Worm (Caenorhabditis elegans): Measurements from ENCODE around the gene Y43F8B.28.

Gene Y43F8B.28

DNA sequence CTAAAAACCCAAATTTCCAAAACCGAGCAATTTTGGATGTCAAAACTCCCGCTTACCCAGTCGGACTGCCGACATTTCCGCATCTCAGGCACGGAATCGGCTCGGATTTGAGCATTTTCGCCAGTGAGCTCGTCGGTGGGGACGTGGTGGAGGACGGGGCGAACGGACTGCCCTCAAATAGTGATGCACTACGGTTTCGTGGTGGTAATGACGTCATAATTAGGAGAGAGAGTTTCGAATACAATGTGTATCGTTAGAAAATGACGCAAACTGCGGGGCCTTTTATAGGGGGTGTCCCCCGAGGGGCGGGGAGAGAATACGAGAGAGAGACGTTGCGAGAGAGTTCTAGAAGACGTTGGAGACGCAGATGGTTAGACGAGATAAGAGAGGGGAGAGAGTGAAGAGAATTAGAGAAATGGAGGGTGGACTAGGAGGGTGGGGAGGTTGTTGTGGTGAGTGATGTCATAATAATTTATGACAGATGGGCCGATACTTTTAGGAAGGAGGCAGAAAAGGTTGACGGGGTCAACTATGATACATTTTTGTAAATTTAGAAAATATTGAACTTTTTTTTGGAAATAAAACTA is 37.5 kb downstream of the Y43F8B.28 start (continued):
- TF ChIP-seq lin-11 (tag; optimal IDR thresholded peaks at IDR 0.05): peak; percentile 52
- TF ChIP-seq aly-2 (tag; optimal IDR thresholded peaks at IDR 0.05): no peak
- TF ChIP-seq ceh-16 (tag; optimal IDR thresholded peaks at IDR 0.05): peak; percentile 47
- TF ChIP-seq ztf-11 (tag; optimal IDR thresholded peaks at IDR 0.05): no peak
- no peak for TF ChIP-seq mbf-1 (tag; optimal IDR thresholded peaks at IDR 0.05)
- TF ChIP-seq F13H6.1 (tag; optimal IDR thresholded peaks at IDR 0.05): peak; percentile 88
- TF ChIP-seq nhr-10 (tag; optimal IDR thresholded peaks at IDR 0.05): peak; percentile 71
- peak; percentile 47 for TF ChIP-seq nhr-237 (tag; optimal IDR thresholded peaks at IDR 0.05)
- TF ChIP-seq elt-3 (tag; optimal IDR thresholded peaks at IDR 0.05): no peak
- TF ChIP-seq nhr-11 (tag; optimal IDR thresholded peaks at IDR 0.05): no peak
- TF ChIP-seq nhr-21 (tag; optimal IDR thresholded peaks at IDR 0.05): peak; percentile 92
- TF ChIP-seq nhr-6 (tag; optimal IDR thresholded peaks at IDR 0.05): peak; percentile 88
- peak; percentile 75 for TF ChIP-seq C34F6.9 (tag; optimal IDR thresholded peaks at IDR 0.05)
- TF ChIP-seq ztf-1 (GFP tag; conservative IDR thresholded peaks at IDR 0.05): no peak
- TF ChIP-seq fos-1 (tag; optimal IDR thresholded peaks at IDR 0.05): peak; percentile 79
- no peak for TF ChIP-seq nhr-77 (tag; optimal IDR thresholded peaks at IDR 0.05)
- TF ChIP-seq dmd-4 (tag; optimal IDR thresholded peaks at IDR 0.05): no peak
- no peak for TF ChIP-seq nhr-12 (tag; optimal IDR thresholded peaks at IDR 0.05)

DNA sequence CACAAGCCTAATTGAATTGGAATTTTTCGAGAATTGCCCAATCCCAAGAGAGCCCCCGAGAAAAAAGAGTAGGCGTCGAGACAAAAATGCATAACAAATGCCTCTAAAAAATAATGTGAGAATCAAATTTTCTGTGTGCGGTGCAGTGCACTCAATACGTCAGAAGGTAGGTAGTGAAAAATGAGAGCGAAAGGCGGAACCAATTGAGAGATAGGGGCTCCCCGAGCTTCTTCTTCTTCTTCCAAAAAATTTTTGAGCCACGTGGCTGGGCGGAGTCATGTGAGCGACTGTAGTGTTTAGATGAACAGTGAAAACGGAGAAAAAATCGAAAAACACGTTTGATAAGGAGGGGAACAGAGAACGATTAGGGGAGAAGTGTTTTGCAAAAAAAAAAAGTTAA is 39.5 kb downstream of the Y43F8B.28 start:
- TF ChIP-seq nhr-12 (tag; optimal IDR thresholded peaks at IDR 0.05) (no peak), peb-1 (tag; optimal IDR thresholded peaks at IDR 0.05) (no peak), C34F6.9 (tag; optimal IDR thresholded peaks at IDR 0.05) (no peak), elt-1 (tag; optimal IDR thresholded peaks at IDR 0.05) (no peak), nhr-6 (tag; optimal IDR thresholded peaks at IDR 0.05) (no peak), nhr-25 (tag; optimal IDR thresholded peaks at IDR 0.05) (no peak), unc-62 (GFP tag; optimal IDR thresholded peaks at IDR 0.05) (no peak), sma-9 (GFP tag; optimal IDR thresholded peaks at IDR 0.05) (peak; percentile 66), sma-9 (tag; optimal IDR thresholded peaks at IDR 0.05) (no peak), fos-1 (tag; optimal IDR thresholded peaks at IDR 0.05) (peak; percentile 6), mdl-1 (tag; optimal IDR thresholded peaks at IDR 0.05) (peak in 1 of 2 experiments; percentile 33), dmd-4 (tag; optimal IDR thresholded peaks at IDR 0.05) (no peak), gmeb-1 (tag; optimal IDR thresholded peaks at IDR 0.05) (no peak), sem-4 (tag; optimal IDR thresholded peaks at IDR 0.05) (no peak), mab-5 (tag; optimal IDR thresholded peaks at IDR 0.05) (no peak), crh-2 (tag; optimal IDR thresholded peaks at IDR 0.05) (peak; percentile 82), F13H6.1 (tag; optimal IDR thresholded peaks at IDR 0.05) (peak; percentile 4), nhr-237 (tag; optimal IDR thresholded peaks at IDR 0.05) (no peak), lsy-2 (tag; optimal IDR thresholded peaks at IDR 0.05) (peak in 1 of 2 experiments; percentile 34)

DNA sequence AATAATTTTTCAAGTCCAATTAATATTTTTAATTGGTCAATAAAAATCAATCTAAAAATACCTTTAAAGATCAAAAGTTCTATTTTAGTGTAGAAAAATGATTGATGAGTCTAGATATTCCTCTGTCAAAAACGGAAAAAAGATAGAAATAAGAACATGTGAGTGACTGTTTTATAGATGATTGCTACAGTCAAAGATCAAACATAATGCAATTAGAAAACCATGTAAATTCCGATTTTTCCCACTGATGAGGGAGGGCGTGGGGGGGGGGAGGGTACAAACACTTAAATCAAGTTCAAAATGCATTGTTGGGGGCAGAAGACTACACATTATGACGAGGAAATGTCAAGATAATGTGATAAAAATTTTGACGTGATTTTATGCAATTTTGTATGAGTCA is 41.1 kb downstream of the Y43F8B.28 start:
- no peak for TF ChIP-seq zag-1 (tag; optimal IDR thresholded peaks at IDR 0.05)
- no peak for TF ChIP-seq nhr-77 (tag; optimal IDR thresholded peaks at IDR 0.05)
- no peak for TF ChIP-seq ztf-11 (tag; optimal IDR thresholded peaks at IDR 0.05)
- TF ChIP-seq nhr-25 (tag; optimal IDR thresholded peaks at IDR 0.05): peak; percentile 65
- TF ChIP-seq nhr-21 (tag; optimal IDR thresholded peaks at IDR 0.05): no peak
- TF ChIP-seq mbf-1 (tag; optimal IDR thresholded peaks at IDR 0.05): no peak
- no peak for TF ChIP-seq unc-62 (GFP tag; optimal IDR thresholded peaks at IDR 0.05)
- peak; percentile 9 for TF ChIP-seq sma-9 (GFP tag; optimal IDR thresholded peaks at IDR 0.05)
- TF ChIP-seq sma-9 (tag; optimal IDR thresholded peaks at IDR 0.05): no peak
- no peak for TF ChIP-seq elt-1 (tag; optimal IDR thresholded peaks at IDR 0.05)
- TF ChIP-seq lin-11 (tag; optimal IDR thresholded peaks at IDR 0.05): no peak
- TF ChIP-seq sem-4 (tag; optimal IDR thresholded peaks at IDR 0.05): no peak
- peak; percentile 26 for TF ChIP-seq blmp-1 (tag; optimal IDR thresholded peaks at IDR 0.05; ENCODE audit: insufficient read depth)

DNA sequence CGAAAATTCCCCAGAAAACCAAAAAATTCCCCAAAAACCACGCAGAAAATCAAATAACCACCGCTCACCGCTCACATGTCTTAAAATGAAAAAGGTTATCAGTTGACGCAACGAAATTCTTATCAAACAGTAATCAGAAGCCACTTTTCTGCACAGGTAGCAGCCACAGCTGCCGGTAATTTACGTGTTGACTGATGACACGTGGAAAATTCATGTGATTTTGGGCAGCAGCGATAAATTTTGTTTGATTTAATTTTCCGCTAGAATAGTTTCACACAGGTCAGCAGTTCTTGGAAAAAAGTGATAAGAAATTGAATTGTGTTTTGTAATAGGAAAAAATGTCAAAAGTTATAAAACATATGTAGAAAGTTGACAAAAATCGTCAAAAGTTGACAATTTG is 42.4 kb downstream of the Y43F8B.28 start:
- TF ChIP-seq fos-1 (tag; optimal IDR thresholded peaks at IDR 0.05) (peak; percentile 95), gmeb-1 (tag; optimal IDR thresholded peaks at IDR 0.05) (peak; percentile 66), lin-13 (GFP tag; optimal IDR thresholded peaks at IDR 0.05) (no peak), nhr-25 (tag; optimal IDR thresholded peaks at IDR 0.05) (peak; percentile 57), blmp-1 (tag; optimal IDR thresholded peaks at IDR 0.05; ENCODE audit: insufficient read depth) (peak; percentile 16), F13H6.1 (tag; optimal IDR thresholded peaks at IDR 0.05) (peak; percentile 60), nhr-12 (tag; optimal IDR thresholded peaks at IDR 0.05) (no peak), elt-1 (tag; optimal IDR thresholded peaks at IDR 0.05) (no peak), mdl-1 (tag; optimal IDR thresholded peaks at IDR 0.05) (peak in 1 of 2 experiments; percentile 33), crh-2 (tag; optimal IDR thresholded peaks at IDR 0.05) (peak; percentile 98), ZK546.5 (tag; optimal IDR thresholded peaks at IDR 0.05) (no peak), egl-27 (tag; optimal IDR thresholded peaks at IDR 0.05) (peak; percentile 30), peb-1 (tag; optimal IDR thresholded peaks at IDR 0.05) (no peak), lsy-2 (tag; optimal IDR thresholded peaks at IDR 0.05) (peak in 1 of 2 experiments; percentile 13), unc-55 (GFP tag; optimal IDR thresholded peaks at IDR 0.05) (no peak), dmd-4 (tag; optimal IDR thresholded peaks at IDR 0.05) (no peak), nhr-129 (tag; optimal IDR thresholded peaks at IDR 0.05) (peak; percentile 41), sma-3 (GFP tag; optimal IDR thresholded peaks at IDR 0.05) (peak; percentile 73), Y55F3AM.14 (GFP tag; optimal IDR thresholded peaks at IDR 0.05) (no peak), nhr-21 (tag; optimal IDR thresholded peaks at IDR 0.05) (peak; percentile 53), sma-9 (GFP tag; optimal IDR thresholded peaks at IDR 0.05) (peak; percentile 96), sma-9 (tag; optimal IDR thresholded peaks at IDR 0.05) (no peak)
